Worm (Caenorhabditis elegans) whole organism, L3 larva: ENCODE measurements around the gene F56F11.2.

ENCODE experiments used
- ceh-28 ChIP-seq: fragments of 150-350 bp; optimal IDR thresholded peaks from 2 replicates; lab custom pipeline; 2014; ENCODE audit warnings: missing biosample characterization, missing genetic modification reagents, missing genetic modification characterization
- ceh-82 ChIP-seq: fragments of 150-350 bp; optimal IDR thresholded peaks from 2 replicates; lab custom pipeline; 2014; ENCODE audit warnings: missing biosample characterization, missing genetic modification characterization
- fkh-2 ChIP-seq: fragments of 150-350 bp; optimal IDR thresholded peaks from 2 replicates; lab custom pipeline; 2014; ENCODE audit warnings: missing biosample characterization, missing genetic modification reagents, missing genetic modification characterization
- fos-1 ChIP-seq: fragments of 150-350 bp; optimal IDR thresholded peaks from 2 replicates; lab custom pipeline; 2014; ENCODE audit warnings: missing biosample characterization, missing genetic modification characterization
- nhr-237 ChIP-seq: fragments of 150-350 bp; optimal IDR thresholded peaks from 2 replicates; lab custom pipeline; 2014; ENCODE audit warnings: missing biosample characterization, missing genetic modification characterization
- nhr-28 ChIP-seq: fragments of 150-350 bp; optimal IDR thresholded peaks from 2 replicates; lab custom pipeline; 2014; ENCODE audit warnings: missing biosample characterization, missing genetic modification characterization
- unc-62 ChIP-seq: fragments of 150-350 bp; sonication (generic microtip); optimal IDR thresholded peaks from 4 replicates; lab custom pipeline; 2014; ENCODE audit warnings: missing biosample characterization, missing genetic modification reagents, missing genetic modification characterization
- zag-1 ChIP-seq: fragments of 150-350 bp; optimal IDR thresholded peaks from 2 replicates; lab custom pipeline; 2014; ENCODE audit warnings: missing biosample characterization, missing genetic modification characterization
- ztf-4 ChIP-seq: fragments of 150-350 bp; optimal IDR thresholded peaks from 2 replicates; lab custom pipeline; 2014; ENCODE audit warnings: missing biosample characterization, missing genetic modification characterization

DNA sequence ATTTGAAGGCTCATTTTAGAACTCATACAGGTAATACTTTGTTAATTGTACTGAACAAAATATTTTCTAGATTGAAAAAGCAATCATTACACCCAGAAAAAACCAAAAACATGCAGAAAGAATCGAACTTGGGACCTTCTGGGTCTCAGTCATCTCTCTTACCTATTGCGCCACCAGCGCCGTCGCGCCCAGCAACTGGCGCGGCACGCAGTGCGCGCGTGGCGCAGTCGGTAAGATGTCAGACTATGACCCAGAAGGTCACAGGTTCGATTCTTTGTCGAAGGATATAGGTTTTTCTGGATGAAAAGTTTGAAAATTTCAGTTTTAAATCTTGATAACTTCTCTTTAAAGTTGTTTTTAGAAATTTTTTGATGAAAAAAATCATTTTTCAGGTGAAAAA, 2.4 kb upstream of the F56F11.2 start:
- TF ChIP-seq unc-62 (GFP tag; lab: Kevin White, UChicago) (no peak), ztf-4 (tag; lab: Kevin White, UChicago) (no peak), nhr-237 (tag; lab: Kevin White, UChicago) (no peak), fkh-2 (tag; lab: Kevin White, UChicago) (no peak), ceh-82 (tag; lab: Kevin White, UChicago) (no peak), nhr-28 (tag; lab: Kevin White, UChicago) (no peak), zag-1 (tag; lab: Kevin White, UChicago) (no peak), fos-1 (tag; lab: Kevin White, UChicago) (no peak), ceh-28 (tag; lab: Kevin White, UChicago) (no peak)
